Fruit fly (Drosophila melanogaster) Kc167 (cell line): ENCODE data around the gene Setd3.

Source experiments
- Sin3A ChIP-seq: fragments of >200 bp; optimal IDR thresholded peaks from 2 replicates; lab custom pipeline; 2018; ENCODE audit warnings: missing external identifiers
- h ChIP-seq: fragments of >200 bp; optimal IDR thresholded peaks from 3 replicates; lab custom pipeline; 2018; ENCODE audit warnings: missing external identifiers
- psq ChIP-seq: fragments of >200 bp; optimal IDR thresholded peaks from 2 replicates; lab custom pipeline; 2017; ENCODE audit warnings: missing external identifiers

DNA sequence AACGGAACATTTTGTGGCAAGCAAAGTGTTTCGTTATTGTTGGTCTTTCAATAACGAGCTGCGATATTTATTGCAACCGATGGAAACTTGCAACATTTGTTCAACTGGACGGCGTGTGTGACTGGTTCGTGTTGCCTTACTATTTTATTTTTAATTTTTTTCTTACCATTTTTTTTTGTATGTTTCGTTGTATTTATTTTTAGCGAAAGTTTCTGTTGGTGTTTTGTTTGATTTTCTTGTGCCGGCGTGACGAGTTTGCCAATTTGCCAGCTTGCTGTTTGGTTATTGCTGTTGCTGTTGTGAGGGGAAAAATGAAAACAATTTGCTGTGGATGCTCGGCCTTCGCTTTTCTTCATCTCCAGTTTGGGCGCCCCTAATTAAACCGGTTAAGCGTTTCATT lies 59.4 kb downstream of the Setd3 start:
- TF ChIP-seq h (lab: Kevin White, UChicago) (no peak), Sin3A (no peak), psq (no peak)
